Fruit fly (Drosophila melanogaster) whole organism, embryonic: Measurements from ENCODE around the gene CG14805.

Source experiments
- Asciz ChIP-seq: fragments of 200-800 bp; sonication (Bioruptor generic); optimal IDR thresholded peaks from 2 replicates; lab custom pipeline; 2017; ENCODE audit warnings: missing biosample characterization, mild to moderate bottlenecking, missing genetic modification characterization, missing genetic modification reagents
- B-H1 ChIP-seq: fragments of 200-800 bp; sonication (Bioruptor generic); IDR thresholded peaks from 3 replicates; pipeline ENCODE4 v1.3.6; 2022; ENCODE audit warnings: missing biosample characterization, missing genetic modification characterization
- Bdp1 ChIP-seq: fragments of 200-800 bp; sonication (Bioruptor generic); optimal IDR thresholded peaks from 3 replicates; lab custom pipeline; 2016; ENCODE audit warnings: missing biosample characterization, missing genetic modification characterization
- CG11560 ChIP-seq: fragments of 200-800 bp; sonication (Bioruptor generic); IDR thresholded peaks from 3 replicates; pipeline ENCODE4 v1.3.6; 2022; ENCODE audit warnings: missing biosample characterization, missing genetic modification characterization
- CG11723 ChIP-seq: fragments of 200-800 bp; sonication (Bioruptor generic); optimal IDR thresholded peaks from 2 replicates; lab custom pipeline; 2017; ENCODE audit warnings: missing biosample characterization, mild to moderate bottlenecking, missing genetic modification characterization
- CG13296 ChIP-seq: fragments of 200-800 bp; sonication (Bioruptor generic); optimal IDR thresholded peaks from 3 replicates; lab custom pipeline; 2018; ENCODE audit warnings: missing biosample characterization, mild to moderate bottlenecking, missing genetic modification characterization
- CG14014 ChIP-seq: fragments of 200-800 bp; sonication (Bioruptor generic); IDR thresholded peaks from 2 replicates; pipeline ENCODE4 v1.3.6; 2022; ENCODE audit warnings: missing biosample characterization, missing genetic modification characterization
- CG15479 ChIP-seq: fragments of 200-800 bp; sonication (Bioruptor generic); optimal IDR thresholded peaks from 3 replicates; lab custom pipeline; 2019; ENCODE audit warnings: missing biosample characterization, mild to moderate bottlenecking, missing genetic modification characterization, moderate library complexity
- CG15601 ChIP-seq: fragments of 200-800 bp; sonication (Bioruptor generic); optimal IDR thresholded peaks from 3 replicates; lab custom pipeline; 2019; ENCODE audit warnings: missing biosample characterization, mild to moderate bottlenecking, missing genetic modification characterization, moderate library complexity
- CG31224 ChIP-seq: fragments of 200-800 bp; sonication (Bioruptor generic); IDR thresholded peaks from 2 replicates; pipeline ENCODE4 v1.3.6; 2022; ENCODE audit warnings: missing biosample characterization, missing genetic modification characterization
- CG3407 ChIP-seq: fragments of 200-800 bp; sonication (Bioruptor generic); optimal IDR thresholded peaks from 2 replicates; lab custom pipeline; 2018; ENCODE audit warnings: missing biosample characterization, mild to moderate bottlenecking, missing genetic modification characterization
- CG34422 ChIP-seq: fragments of 200-800 bp; sonication (Bioruptor generic); IDR thresholded peaks from 3 replicates; pipeline ENCODE4 v1.3.6; 2022; ENCODE audit warnings: missing biosample characterization, missing genetic modification characterization
- CG4404 ChIP-seq: fragments of 200-800 bp; sonication (Bioruptor generic); IDR thresholded peaks from 2 replicates; pipeline ENCODE4 v1.3.6; 2022; ENCODE audit warnings: missing biosample characterization, missing genetic modification characterization
- CG5180 ChIP-seq: fragments of 200-800 bp; sonication (Bioruptor generic); optimal IDR thresholded peaks from 3 replicates; lab custom pipeline; 2017; ENCODE audit warnings: missing biosample characterization, missing genetic modification characterization, mild to moderate bottlenecking, moderate library complexity, missing genetic modification reagents
- CG6683 ChIP-seq: fragments of 200-800 bp; sonication (Bioruptor generic); optimal IDR thresholded peaks from 2 replicates; lab custom pipeline; 2017; ENCODE audit warnings: missing biosample characterization, mild to moderate bottlenecking, missing genetic modification characterization, missing genetic modification reagents
- CG6765 ChIP-seq: fragments of 200-800 bp; sonication (Bioruptor generic); optimal IDR thresholded peaks from 3 replicates; lab custom pipeline; 2017; ENCODE audit warnings: missing biosample characterization, mild to moderate bottlenecking, missing genetic modification characterization
- CG7271 ChIP-seq: fragments of 200-800 bp; sonication (Bioruptor generic); optimal IDR thresholded peaks from 2 replicates; lab custom pipeline; 2018; ENCODE audit warnings: missing biosample characterization, mild to moderate bottlenecking, missing genetic modification characterization, moderate library complexity
- CG7987 ChIP-seq: fragments of 200-800 bp; sonication (Bioruptor generic); optimal IDR thresholded peaks from 2 replicates; lab custom pipeline; 2018; ENCODE audit warnings: missing biosample characterization, mild to moderate bottlenecking, missing genetic modification characterization, moderate library complexity
- CG8089 ChIP-seq: fragments of 200-800 bp; sonication (Bioruptor generic); optimal IDR thresholded peaks from 3 replicates; lab custom pipeline; 2016; ENCODE audit warnings: missing biosample characterization, missing genetic modification characterization
- Chrac-16 ChIP-seq: fragments of 200-800 bp; sonication (Bioruptor generic); optimal IDR thresholded peaks from 3 replicates; lab custom pipeline; 2016; ENCODE audit warnings: missing biosample characterization, missing genetic modification characterization
- CkIIα-i1 ChIP-seq: fragments of 200-800 bp; sonication (Bioruptor generic); IDR thresholded peaks from 2 replicates; pipeline ENCODE4 v1.3.6; 2022; ENCODE audit warnings: missing biosample characterization, missing genetic modification characterization
- D19B ChIP-seq: fragments of 200-800 bp; sonication (Bioruptor generic); optimal IDR thresholded peaks from 2 replicates; lab custom pipeline; 2017; ENCODE audit warnings: missing biosample characterization, mild to moderate bottlenecking, missing genetic modification characterization
- Doc3 ChIP-seq: fragments of 200-800 bp; sonication (Bioruptor generic); IDR thresholded peaks from 3 replicates; pipeline ENCODE4 v1.3.6; 2022; ENCODE audit warnings: missing biosample characterization, missing genetic modification characterization; ENCODE audit not compliant: partially characterized antibody
- Fer2 ChIP-seq: fragments of 200-800 bp; sonication (Bioruptor generic); optimal IDR thresholded peaks from 2 replicates; lab custom pipeline; 2018; ENCODE audit warnings: missing biosample characterization, mild to moderate bottlenecking, missing genetic modification characterization, moderate library complexity
- Fer3 ChIP-seq: fragments of 200-800 bp; sonication (Bioruptor generic); optimal IDR thresholded peaks from 2 replicates; lab custom pipeline; 2018; ENCODE audit warnings: missing biosample characterization, mild to moderate bottlenecking, missing genetic modification characterization, moderate library complexity
- Hmx ChIP-seq: fragments of 200-800 bp; sonication (Bioruptor generic); optimal IDR thresholded peaks from 2 replicates; lab custom pipeline; 2016; ENCODE audit warnings: missing biosample characterization, missing genetic modification characterization
- Hr51 ChIP-seq, 2 experiments: fragments of 200-800 bp; sonication (Bioruptor generic); optimal IDR thresholded peaks; 2 replicates in 1 of 2; 3 replicates in 1 of 2; lab custom pipeline; 2016 to 2018; ENCODE audit warnings: missing biosample characterization in 2 of 2, missing genetic modification characterization in 2 of 2, mild to moderate bottlenecking in 1 of 2, moderate library complexity in 1 of 2
- Kr ChIP-seq: fragments of 200-800 bp; sonication (Bioruptor generic); optimal IDR thresholded peaks from 2 replicates; lab custom pipeline; 2017; ENCODE audit warnings: missing biosample characterization, mild to moderate bottlenecking, missing genetic modification characterization
- Opbp ChIP-seq: fragments of 200-800 bp; sonication (Bioruptor generic); IDR thresholded peaks from 3 replicates; pipeline ENCODE4 v1.3.6; 2022; ENCODE audit warnings: missing biosample characterization, missing genetic modification characterization; ENCODE audit not compliant: partially characterized antibody
- YL-1 ChIP-seq: fragments of 200-800 bp; sonication (Bioruptor generic); optimal IDR thresholded peaks from 3 replicates; lab custom pipeline; 2017; ENCODE audit warnings: missing biosample characterization, mild to moderate bottlenecking, missing genetic modification characterization
- amos ChIP-seq: fragments of 200-800 bp; sonication (Bioruptor generic); IDR thresholded peaks from 2 replicates; pipeline ENCODE4 v1.3.6; 2022; ENCODE audit warnings: missing biosample characterization, missing genetic modification characterization; ENCODE audit not compliant: partially characterized antibody
- ara ChIP-seq: fragments of 200-800 bp; sonication (Bioruptor generic); IDR thresholded peaks from 2 replicates; pipeline ENCODE4 v1.3.6; 2022; ENCODE audit warnings: missing biosample characterization, missing genetic modification characterization
- cas ChIP-seq: fragments of 200-800 bp; sonication (Bioruptor generic); IDR thresholded peaks from 2 replicates; pipeline ENCODE4 v1.3.6; 2022; ENCODE audit warnings: missing biosample characterization, missing genetic modification characterization
- crol ChIP-seq: fragments of 200-800 bp; sonication (Bioruptor generic); IDR thresholded peaks from 2 replicates; pipeline ENCODE4 v1.3.6; 2022; ENCODE audit warnings: missing biosample characterization, missing genetic modification characterization
- da ChIP-seq: fragments of 200-800 bp; sonication (Bioruptor generic); optimal IDR thresholded peaks from 2 replicates; lab custom pipeline; 2016; ENCODE audit warnings: missing biosample characterization, missing genetic modification characterization
- dan ChIP-seq: fragments of 200-800 bp; sonication (Bioruptor generic); IDR thresholded peaks from 2 replicates; pipeline ENCODE4 v1.3.6; 2022; ENCODE audit warnings: missing biosample characterization, missing genetic modification characterization
- ems ChIP-seq: fragments of 200-800 bp; sonication (Bioruptor generic); optimal IDR thresholded peaks from 3 replicates; lab custom pipeline; 2016; ENCODE audit warnings: missing biosample characterization, missing genetic modification characterization
- fu2 ChIP-seq: fragments of 200-800 bp; sonication (Bioruptor generic); optimal IDR thresholded peaks from 2 replicates; lab custom pipeline; 2016; ENCODE audit warnings: missing biosample characterization, missing genetic modification characterization
- gsb-n ChIP-seq: fragments of 200-800 bp; sonication (Bioruptor generic); optimal IDR thresholded peaks from 3 replicates; lab custom pipeline; 2018; ENCODE audit warnings: missing biosample characterization, mild to moderate bottlenecking, missing genetic modification characterization
- hbn ChIP-seq: fragments of 200-800 bp; sonication (Bioruptor generic); IDR thresholded peaks from 2 replicates; pipeline ENCODE4 v1.3.6; 2022; ENCODE audit warnings: missing biosample characterization, missing genetic modification characterization; ENCODE audit not compliant: partially characterized antibody
- hth ChIP-seq: fragments of >200 bp; optimal IDR thresholded peaks from 2 replicates; lab custom pipeline; 2017; ENCODE audit warnings: inconsistent platforms
- jing ChIP-seq: fragments of 200-800 bp; sonication (Bioruptor generic); optimal IDR thresholded peaks from 2 replicates; lab custom pipeline; 2018; ENCODE audit warnings: missing biosample characterization, mild to moderate bottlenecking, missing genetic modification characterization
- nerfin-2 ChIP-seq: fragments of 200-800 bp; sonication (Bioruptor generic); IDR thresholded peaks from 2 replicates; pipeline ENCODE4 v1.3.6; 2022; ENCODE audit warnings: missing biosample characterization, missing genetic modification characterization; ENCODE audit not compliant: partially characterized antibody
- ro ChIP-seq: fragments of 200-800 bp; sonication (Bioruptor generic); IDR thresholded peaks from 2 replicates; pipeline ENCODE4 v1.3.6; 2022; ENCODE audit warnings: missing biosample characterization, missing genetic modification characterization
- seq ChIP-seq: fragments of 200-800 bp; sonication (Bioruptor generic); IDR thresholded peaks from 2 replicates; pipeline ENCODE4 v1.3.6; 2022; ENCODE audit warnings: missing biosample characterization, missing genetic modification characterization
- sisA ChIP-seq: fragments of 200-800 bp; sonication (Bioruptor generic); IDR thresholded peaks from 2 replicates; pipeline ENCODE4 v1.3.6; 2022; ENCODE audit warnings: missing biosample characterization, missing genetic modification characterization
- slbo ChIP-seq: fragments of 200-800 bp; sonication (Bioruptor generic); IDR thresholded peaks from 2 replicates; pipeline ENCODE4 v1.3.6; 2022; ENCODE audit warnings: missing biosample characterization, missing genetic modification characterization
- twi ChIP-seq: fragments of 200-800 bp; optimal IDR thresholded peaks from 2 replicates; lab custom pipeline; 2019; ENCODE audit warnings: missing biosample characterization, mild to moderate bottlenecking, missing genetic modification characterization, moderate library complexity
- usp ChIP-seq: fragments of >200 bp; optimal IDR thresholded peaks from 2 replicates; lab custom pipeline; 2017; ENCODE audit warnings: missing biosample characterization, missing genetic modification characterization
- vnd ChIP-seq: fragments of 200-800 bp; sonication (Bioruptor generic); IDR thresholded peaks from 3 replicates; pipeline ENCODE4 v1.3.6; 2022; ENCODE audit warnings: missing biosample characterization, missing genetic modification characterization; ENCODE audit not compliant: partially characterized antibody
- zfh2 ChIP-seq: fragments of 200-800 bp; sonication (Bioruptor generic); optimal IDR thresholded peaks from 2 replicates; lab custom pipeline; 2016; ENCODE audit warnings: missing biosample characterization, missing genetic modification characterization

Gene CG14805

dm6 chrX:1880139-1880556 is 3.0 kb downstream of the CG14805 start, which contains the start of gene Coa8 (continued):
- no peak for TF ChIP-seq hth (lab: Kevin White, UChicago)
- peak; percentile 10 for TF ChIP-seq YL-1 (GFP tag; lab: Kevin White, UChicago)
- no peak for TF ChIP-seq nerfin-2 (GFP tag; lab: Robert Waterston, UW)
- TF ChIP-seq CG3407 (GFP tag; lab: Kevin White, UChicago): no peak
- TF ChIP-seq twi: no peak
- TF ChIP-seq CG13296: peak; percentile 31
- no peak for TF ChIP-seq CG15601 (tag; lab: Kevin White, UChicago)
- no peak for TF ChIP-seq usp (GFP tag; lab: Kevin White, UChicago)
- no peak for TF ChIP-seq jing (GFP tag; lab: Kevin White, UChicago)
- TF ChIP-seq hbn (GFP tag; lab: Robert Waterston, UW): peak; percentile 37
- no peak for TF ChIP-seq D19B (GFP tag; lab: Kevin White, UChicago)
- TF ChIP-seq CG6683 (GFP tag; lab: Kevin White, UChicago): no peak
- no peak for TF ChIP-seq dan (GFP tag; lab: Robert Waterston, UW)
- peak; percentile 24 for TF ChIP-seq Fer3 (tag; lab: Kevin White, UChicago)
- no peak for TF ChIP-seq Bdp1 (GFP tag; lab: Kevin White, UChicago)
- TF ChIP-seq CG7271 (tag; lab: Kevin White, UChicago): no peak
- TF ChIP-seq Fer2 (tag; lab: Kevin White, UChicago): no peak
- TF ChIP-seq Hmx (GFP tag; lab: Kevin White, UChicago): no peak
- no peak for TF ChIP-seq ara (GFP tag; lab: Robert Waterston, UW)
- TF ChIP-seq fu2 (GFP tag; lab: Kevin White, UChicago): no peak
- TF ChIP-seq CG14014: 0 out of 2 replicates have a peak, but pooled peaks have one; percentile 30
- TF ChIP-seq sisA: peak; percentile 40
- no peak for TF ChIP-seq da (GFP tag; lab: Kevin White, UChicago)
- TF ChIP-seq CG11560 (tag; lab: Robert Waterston, UW): no peak
- TF ChIP-seq vnd (GFP tag; lab: Robert Waterston, UW): peak; percentile 50
- no peak for TF ChIP-seq Asciz
- TF ChIP-seq CG31224 (GFP tag; lab: Robert Waterston, UW): peak; percentile 87
- TF ChIP-seq CG6765 (GFP tag; lab: Kevin White, UChicago): peak; percentile 17
- no peak for TF ChIP-seq CG11723
- peak in 1 of 2 experiments; percentile 34 for TF ChIP-seq Hr51 (GFP tag; optimal IDR thresholded peaks at IDR 0.05; lab: Kevin White, UChicago)
- peak; percentile 65; the same call in 1 of the 2 replicates for TF ChIP-seq slbo (GFP tag; lab: Robert Waterston, UW)
- no peak for TF ChIP-seq CG15479
- peak; percentile 33; the same call in 1 of the 2 replicates for TF ChIP-seq CG4404 (GFP tag; lab: Robert Waterston, UW)
- no peak for TF ChIP-seq gsb-n (tag; lab: Kevin White, UChicago)
- TF ChIP-seq Chrac-16 (GFP tag; lab: Kevin White, UChicago): peak; percentile 14
- TF ChIP-seq seq (GFP tag; lab: Robert Waterston, UW): no peak
- no peak for TF ChIP-seq CkIIα-i1 (GFP tag; lab: Robert Waterston, UW)
- no peak for TF ChIP-seq CG5180 (GFP tag; lab: Kevin White, UChicago)
- TF ChIP-seq zfh2 (GFP tag; lab: Kevin White, UChicago): peak; percentile 62
- TF ChIP-seq CG7987 (GFP tag; lab: Kevin White, UChicago): no peak
- TF ChIP-seq Opbp (GFP tag; lab: Robert Waterston, UW): peak; percentile 57; the same call in 1 of the 3 replicates
- peak; percentile 34 for TF ChIP-seq Doc3 (GFP tag; lab: Robert Waterston, UW)
- no peak for TF ChIP-seq crol (GFP tag; lab: Robert Waterston, UW)
- TF ChIP-seq ems (GFP tag; lab: Kevin White, UChicago): peak; percentile 19
- TF ChIP-seq CG34422: 0 out of 3 replicates have a peak, but pooled peaks have one; percentile 47
- peak; percentile 23 for TF ChIP-seq CG8089 (GFP tag; lab: Kevin White, UChicago)
- no peak for TF ChIP-seq Kr (GFP tag; lab: Kevin White, UChicago)
- no peak for TF ChIP-seq cas (GFP tag; lab: Robert Waterston, UW)
- no peak for TF ChIP-seq ro (GFP tag; lab: Robert Waterston, UW)
- TF ChIP-seq amos (GFP tag; lab: Robert Waterston, UW): peak; percentile 56
- peak; percentile 36; the same call in 2 of the 3 replicates for TF ChIP-seq B-H1
